Worm (Caenorhabditis elegans): ENCODE results near the gene ZK1067.3.

Gene ZK1067.3

DNA sequence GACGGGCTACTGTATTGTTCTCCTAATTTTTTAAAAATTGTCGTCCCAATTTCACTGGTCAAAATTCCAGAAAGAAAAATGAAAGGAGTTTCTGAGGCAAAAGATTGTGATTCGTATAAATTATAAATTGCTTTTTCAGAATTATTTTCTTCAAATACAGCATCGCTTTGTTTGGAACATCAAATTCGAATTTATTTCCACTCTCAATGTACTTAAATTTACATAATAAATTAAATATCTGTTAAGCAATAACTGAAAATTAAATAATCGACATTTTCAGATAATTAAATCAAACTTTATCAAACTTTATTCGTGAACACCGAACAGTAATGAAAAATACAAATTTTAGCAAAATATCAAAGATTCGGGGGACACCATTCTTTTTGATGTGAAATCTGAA, 51.7 kb downstream of the ZK1067.3 start:
- TF ChIP-seq lin-13 (tag; optimal IDR thresholded peaks at IDR 0.05) = no peak
- TF ChIP-seq mep-1 (tag; optimal IDR thresholded peaks at IDR 0.05) = no peak
- no peak for TF ChIP-seq lsy-2 (tag; optimal IDR thresholded peaks at IDR 0.05)
- TF ChIP-seq mls-2 (tag; optimal IDR thresholded peaks at IDR 0.05) = no peak
- no peak for TF ChIP-seq pha-4 (tag; optimal IDR thresholded peaks at IDR 0.05)
- TF ChIP-seq drap-1 (GFP tag; optimal IDR thresholded peaks at IDR 0.05) = no peak
- TF ChIP-seq mab-5 (tag; optimal IDR thresholded peaks at IDR 0.05) = no peak
- TF ChIP-seq unc-120 (tag; optimal IDR thresholded peaks at IDR 0.05; ENCODE audit: poor library complexity, severe bottlenecking) = no peak
- no peak for TF ChIP-seq ceh-39 (tag; optimal IDR thresholded peaks at IDR 0.05)
